Fruit fly (Drosophila melanogaster) whole organism, wandering third instar larva: ENCODE results near the gene ATPsynbetaL.

Experiments used
- CG32264 ChIP-seq: fragments of 200-800 bp; sonication (Bioruptor generic); optimal IDR thresholded peaks from 2 replicates; lab custom pipeline; 2016; ENCODE audit warnings: missing biosample characterization, missing genetic modification characterization
- Dfd ChIP-seq: fragments of >200 bp; optimal IDR thresholded peaks from 2 replicates; lab custom pipeline; 2017; ENCODE audit warnings: missing biosample characterization, missing genetic modification characterization
- Dif ChIP-seq: fragments of 200-275, 200-300 bp; sonication (Bioruptor generic); optimal IDR thresholded peaks from 2 replicates; lab custom pipeline; 2018; ENCODE audit warnings: missing biosample characterization, missing genetic modification characterization; ENCODE audit not compliant: partially characterized antibody
- Hr83 ChIP-seq: fragments of 200-300 bp; sonication (Bioruptor generic); optimal IDR thresholded peaks from 2 replicates; lab custom pipeline; 2016; ENCODE audit warnings: missing biosample characterization, mild to moderate bottlenecking, missing genetic modification characterization, moderate library complexity; ENCODE audit not compliant: poor library complexity, severe bottlenecking
- OdsH ChIP-seq: fragments of 200-800 bp; sonication (Bioruptor generic); optimal IDR thresholded peaks from 2 replicates; lab custom pipeline; 2016; ENCODE audit warnings: missing biosample characterization, mild to moderate bottlenecking, missing genetic modification characterization
- Rel ChIP-seq, 2 experiments: fragments of 200-800 bp; sonication (Bioruptor generic) in 1 of 2; optimal IDR thresholded peaks; 2 replicates in 1 of 2; 3 replicates in 1 of 2; lab custom pipeline; 2016 to 2019; ENCODE audit warnings: mild to moderate bottlenecking in 2 of 2, missing biosample characterization in 2 of 2, missing genetic modification characterization in 2 of 2, moderate library complexity in 1 of 2
- Sp1 ChIP-seq: fragments of 200-800 bp; sonication (Bioruptor generic); optimal IDR thresholded peaks from 3 replicates; lab custom pipeline; 2019; ENCODE audit warnings: missing biosample characterization, mild to moderate bottlenecking, missing genetic modification characterization, moderate library complexity
- dsf ChIP-seq: sonication (Bioruptor generic); optimal IDR thresholded peaks from 2 replicates; lab custom pipeline; 2016; ENCODE audit warnings: missing biosample characterization, missing genetic modification characterization, borderline replicate concordance
- h ChIP-seq: fragments of 200-800 bp; sonication (Bioruptor generic); optimal IDR thresholded peaks from 3 replicates; lab custom pipeline; 2016; ENCODE audit warnings: missing biosample characterization, mild to moderate bottlenecking, missing genetic modification characterization
- rgr ChIP-seq: fragments of 200-800 bp; sonication (Bioruptor generic); optimal IDR thresholded peaks from 3 replicates; lab custom pipeline; 2016; ENCODE audit warnings: missing biosample characterization, mild to moderate bottlenecking, missing genetic modification characterization
- sv ChIP-seq: fragments of 200-800 bp; sonication (Bioruptor generic); optimal IDR thresholded peaks from 3 replicates; lab custom pipeline; 2016; ENCODE audit warnings: missing biosample characterization, missing genetic modification characterization
- usp ChIP-seq: fragments of >200 bp; optimal IDR thresholded peaks from 2 replicates; lab custom pipeline; 2017; ENCODE audit warnings: missing biosample characterization, missing genetic modification characterization

dm6 chr3L:16143685-16144539, 46.3 kb downstream of the ATPsynbetaL start, which contains the start of gene CG32152:
- TF ChIP-seq usp (GFP tag; lab: Kevin White, UChicago): no peak
- no peak for TF ChIP-seq OdsH
- no peak for TF ChIP-seq Dif (GFP tag; lab: Kevin White, UChicago)
- no peak for TF ChIP-seq Hr83 (GFP tag; lab: Kevin White, UChicago)
- TF ChIP-seq Rel (GFP tag; optimal IDR thresholded peaks at IDR 0.05; lab: Kevin White, UChicago): no peak
- TF ChIP-seq Rel (tag; optimal IDR thresholded peaks at IDR 0.05; lab: Kevin White, UChicago): no peak
- TF ChIP-seq h (GFP tag; lab: Kevin White, UChicago): no peak
- TF ChIP-seq rgr (GFP tag; lab: Kevin White, UChicago): no peak
- no peak for TF ChIP-seq sv (GFP tag; lab: Kevin White, UChicago)
- TF ChIP-seq Dfd (GFP tag; lab: Kevin White, UChicago): no peak
- no peak for TF ChIP-seq Sp1 (GFP tag; lab: Kevin White, UChicago)
- TF ChIP-seq dsf (GFP tag; lab: Kevin White, UChicago): no peak
- no peak for TF ChIP-seq CG32264 (GFP tag; lab: Kevin White, UChicago)
